Worm (Caenorhabditis elegans): Measurements from ENCODE around the gene C04E7.3.

The C04E7.3 gene

ce11 chrX:305057-305456, 42.0 kb downstream of the C04E7.3 start:
- no peak for TF ChIP-seq lin-26 (GFP tag; IDR thresholded peaks at IDR 0.05)
- no peak for TF ChIP-seq dpl-1 (GFP tag; optimal IDR thresholded peaks at IDR 0.05)
- TF ChIP-seq rcor-1 (GFP tag; IDR thresholded peaks at IDR 0.05): no peak
- TF ChIP-seq ceh-40 (GFP tag; IDR thresholded peaks at IDR 0.05): no peak
- TF ChIP-seq lin-40 (tag; optimal IDR thresholded peaks at IDR 0.05): no peak
- no peak for TF ChIP-seq repo-1 (tag; optimal IDR thresholded peaks at IDR 0.05)
- no peak for TF ChIP-seq mcd-1 (GFP tag; IDR thresholded peaks at IDR 0.05)
- TF ChIP-seq ets-4 (GFP tag; optimal IDR thresholded peaks at IDR 0.05): no peak
- TF ChIP-seq C06A6.2 (GFP tag; conservative IDR thresholded peaks at IDR 0.05): no peak
- TF ChIP-seq F22D6.2 (tag; optimal IDR thresholded peaks at IDR 0.05): no peak
- no peak for TF ChIP-seq die-1 (tag; optimal IDR thresholded peaks at IDR 0.05)
- no peak for TF ChIP-seq snpc-3.4 (tag; optimal IDR thresholded peaks at IDR 0.05)
- TF ChIP-seq egl-44 (GFP tag; IDR thresholded peaks at IDR 0.05): no peak
- TF ChIP-seq snpc-1.1 (tag; optimal IDR thresholded peaks at IDR 0.05; ENCODE audit: insufficient read depth): no peak

- TF ChIP-seq ztf-26 (tag; optimal IDR thresholded peaks at IDR 0.05): no peak
- no peak for TF ChIP-seq rcor-1 (GFP tag; IDR thresholded peaks at IDR 0.05)
- no peak for TF ChIP-seq dox-1 (GFP tag; IDR thresholded peaks at IDR 0.05)
- TF ChIP-seq nhr-90 (tag; optimal IDR thresholded peaks at IDR 0.05): no peak
- TF ChIP-seq ceh-40 (GFP tag; IDR thresholded peaks at IDR 0.05): no peak
- no peak for TF ChIP-seq ztf-22 (GFP tag; optimal IDR thresholded peaks at IDR 0.05)
- no peak for TF ChIP-seq lir-1 (GFP tag; conservative IDR thresholded peaks at IDR 0.05)
- no peak for TF ChIP-seq snpc-1.1 (tag; optimal IDR thresholded peaks at IDR 0.05; ENCODE audit: insufficient read depth)
Measured at ce11 chrX:301530-301929, 45.5 kb downstream of the C04E7.3 start, which contains the start of gene gcp-2.1. Gene gcp-2.1 (plus strand): TSS chrX:301830.

ce11 chrX:300250-300649, 46.8 kb downstream of the C04E7.3 start:
- TF ChIP-seq ztf-18 (tag; optimal IDR thresholded peaks at IDR 0.05) (no peak), egl-44 (GFP tag; IDR thresholded peaks at IDR 0.05) (no peak)

DNA sequence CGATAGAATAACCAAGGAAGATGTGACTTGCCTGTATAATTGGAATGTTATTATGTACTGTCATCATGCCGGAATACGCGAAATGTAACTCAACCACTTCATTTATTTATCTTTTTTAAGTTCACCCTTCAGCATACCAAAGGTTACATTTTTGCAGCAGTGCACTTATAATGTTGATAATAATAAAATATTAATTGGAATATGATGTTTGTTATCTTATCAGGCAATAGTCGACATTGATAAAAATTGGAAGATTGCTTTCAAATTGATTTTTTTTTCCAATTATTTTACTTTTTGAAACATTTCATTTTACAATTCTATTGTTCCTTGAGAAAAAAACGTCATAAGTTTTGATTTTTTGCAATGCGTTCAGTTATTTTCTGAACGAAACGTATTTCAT, 47.9 kb downstream of the C04E7.3 start:
- TF ChIP-seq hlh-26 (GFP tag; conservative IDR thresholded peaks at IDR 0.05): no peak
- TF ChIP-seq nhr-80 (tag; optimal IDR thresholded peaks at IDR 0.05): peak; percentile 50

DNA sequence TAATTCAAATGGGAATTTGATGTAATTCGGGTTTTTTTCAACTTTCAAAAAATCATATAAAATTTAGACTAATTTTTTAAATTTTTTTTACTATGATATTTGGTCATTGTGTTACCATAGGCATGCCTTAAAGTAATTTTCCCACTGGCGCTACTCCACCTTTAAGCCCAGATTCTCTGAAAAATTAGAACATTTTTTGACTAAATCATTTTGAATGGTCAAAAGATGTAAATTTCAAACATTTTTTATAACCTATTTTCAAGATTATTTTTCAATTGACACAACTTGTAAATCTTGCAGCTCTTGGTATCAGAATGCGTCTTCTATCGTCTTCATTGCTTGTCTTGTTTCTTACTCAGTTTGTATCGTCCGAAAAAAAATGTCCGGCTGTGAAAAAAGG, 50.1 kb downstream of the C04E7.3 start, which contains the start of gene R57.2:
Gene R57.2, plus strand, starts transcription at position 301 of the 400 bp plus-strand sequence.
- no peak for TF ChIP-seq nfya-2 (GFP tag; IDR thresholded peaks at IDR 0.05)
- no peak for TF ChIP-seq Y79H2A.3 (GFP tag; conservative IDR thresholded peaks at IDR 0.05)
- no peak for TF ChIP-seq ceh-91 (GFP tag; IDR thresholded peaks at IDR 0.05)
- no peak for TF ChIP-seq F39B2.1 (GFP tag; IDR thresholded peaks at IDR 0.05)
- TF ChIP-seq snpc-4 (GFP tag; optimal IDR thresholded peaks at IDR 0.05): no peak
- no peak for TF ChIP-seq snpc-4 (tag; optimal IDR thresholded peaks at IDR 0.05)
- TF ChIP-seq bed-1 (GFP tag; IDR thresholded peaks at IDR 0.05): no peak
- TF ChIP-seq madf-10 (tag; optimal IDR thresholded peaks at IDR 0.05): no peak
- no peak for TF ChIP-seq ama-1 (optimal IDR thresholded peaks at IDR 0.05)
- no peak for TF ChIP-seq ama-1 (GFP tag; optimal IDR thresholded peaks at IDR 0.05)
- TF ChIP-seq attf-5 (GFP tag; optimal IDR thresholded peaks at IDR 0.05): no peak
- TF ChIP-seq lin-54 (GFP tag; optimal IDR thresholded peaks at IDR 0.05): no peak
- no peak for TF ChIP-seq tbx-9 (tag; optimal IDR thresholded peaks at IDR 0.05; ENCODE audit: borderline replicate concordance)
- no peak for TF ChIP-seq egrh-3 (GFP tag; IDR thresholded peaks at IDR 0.05)
- TF ChIP-seq ztf-25 (GFP tag; IDR thresholded peaks at IDR 0.05): no peak
- TF ChIP-seq let-526 (GFP tag; IDR thresholded peaks at IDR 0.05): no peak
- no peak for TF ChIP-seq rec-8 (tag; optimal IDR thresholded peaks at IDR 0.05)
- no peak for TF ChIP-seq hlh-12 (tag; optimal IDR thresholded peaks at IDR 0.05)
- no peak for TF ChIP-seq nhr-80 (tag; optimal IDR thresholded peaks at IDR 0.05)
